Fruit fly (Drosophila melanogaster): ENCODE results near the gene Or85e.

Gene Or85e

dm6 chr3R:8668024-8668856 lies 32.6 kb upstream of the Or85e start:
- no peak for TF ChIP-seq CG17806 (tag; optimal IDR thresholded peaks at IDR 0.05)
- no peak for TF ChIP-seq CG9948 (tag; optimal IDR thresholded peaks at IDR 0.05)
- 0 out of 2 replicates have a peak, but pooled peaks have one; percentile 3 for TF ChIP-seq Ets98B (GFP tag; IDR thresholded peaks at IDR 0.05)
- TF ChIP-seq fd96Ca (GFP tag; IDR thresholded peaks at IDR 0.05), result no peak
- peak; percentile 28 for TF ChIP-seq EcR (GFP tag; optimal IDR thresholded peaks at IDR 0.05)

DNA sequence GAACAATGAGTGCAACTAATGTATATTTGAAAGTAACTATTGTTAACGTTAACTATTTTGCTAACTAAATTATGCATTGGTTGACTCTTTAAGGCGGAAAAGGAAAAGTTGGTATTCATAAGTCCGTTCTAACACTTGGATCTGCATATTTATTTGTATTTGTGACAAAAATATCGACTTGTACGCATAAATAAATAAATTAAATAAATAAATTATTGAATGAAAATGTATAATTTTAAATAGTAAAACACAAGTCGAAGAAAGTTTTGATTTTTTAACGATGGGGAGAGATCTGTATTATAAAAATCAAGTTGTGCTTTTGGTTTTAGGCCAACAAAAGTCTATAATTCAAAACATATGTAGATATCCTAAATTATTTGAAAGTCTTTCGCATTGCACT lies 31.9 kb upstream of the Or85e start, which contains the start of gene CG8036:
TSS of gene CG8036 (plus strand) at position 301 of the 400 bp plus-strand sequence.
- TF ChIP-seq CG14655 (GFP tag; optimal IDR thresholded peaks at IDR 0.05) (no peak), Pif1B (GFP tag; optimal IDR thresholded peaks at IDR 0.05) (no peak), rn (GFP tag; IDR thresholded peaks at IDR 0.05) (no peak), CG15710 (tag; optimal IDR thresholded peaks at IDR 0.05) (no peak), CG8301 (tag; optimal IDR thresholded peaks at IDR 0.05) (no peak), CG32121 (GFP tag; IDR thresholded peaks at IDR 0.05) (no peak), fd96Ca (GFP tag; IDR thresholded peaks at IDR 0.05) (no peak), Pif1A (GFP tag; optimal IDR thresholded peaks at IDR 0.05) (no peak), CG4496 (GFP tag; IDR thresholded peaks at IDR 0.05) (no peak), CG12605 (GFP tag; IDR thresholded peaks at IDR 0.05) (no peak)

DNA sequence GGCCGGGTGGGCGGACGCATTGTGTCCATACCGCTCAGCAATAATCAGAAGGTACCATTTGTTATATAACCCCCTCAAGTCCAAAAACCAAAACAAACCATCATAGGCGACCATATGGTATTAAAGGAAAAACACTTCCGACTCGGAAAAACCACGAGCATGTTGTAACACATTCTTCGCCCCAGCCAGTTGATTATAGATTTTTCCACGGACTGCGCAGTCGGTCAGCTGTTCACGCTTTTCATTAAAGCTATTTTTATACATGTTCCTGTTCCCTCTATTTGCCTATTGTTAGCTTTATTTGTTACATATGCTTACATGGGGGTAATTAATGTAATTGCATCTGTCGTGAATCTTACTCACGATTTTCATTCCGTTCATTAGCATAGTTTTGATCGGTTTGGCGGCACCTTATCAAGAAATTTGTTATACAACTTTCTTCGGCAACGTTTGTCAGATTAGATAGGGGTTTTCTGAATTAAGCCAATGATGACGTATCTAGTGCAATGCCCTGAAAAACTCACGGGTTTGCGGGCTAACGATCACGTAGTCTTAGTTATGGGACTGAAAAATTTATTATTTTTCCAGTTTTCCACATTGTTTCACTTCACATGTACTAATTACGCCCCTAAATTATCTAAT lies 29.1 kb upstream of the Or85e start:
- TF ChIP-seq CG14655 (GFP tag; optimal IDR thresholded peaks at IDR 0.05) (no peak), CG10348 (GFP tag; IDR thresholded peaks at IDR 0.05) (no peak), CG12605 (GFP tag; IDR thresholded peaks at IDR 0.05) (no peak), fd96Ca (GFP tag; IDR thresholded peaks at IDR 0.05) (no peak), CG8159 (tag; optimal IDR thresholded peaks at IDR 0.05) (no peak), CG9948 (tag; optimal IDR thresholded peaks at IDR 0.05) (no peak), CG32121 (GFP tag; IDR thresholded peaks at IDR 0.05) (no peak), Pif1A (GFP tag; optimal IDR thresholded peaks at IDR 0.05) (no peak), Pif1B (GFP tag; optimal IDR thresholded peaks at IDR 0.05) (no peak), D1 (tag; optimal IDR thresholded peaks at IDR 0.05) (no peak), CG13204 (GFP tag; optimal IDR thresholded peaks at IDR 0.05) (no peak), CG8301 (tag; optimal IDR thresholded peaks at IDR 0.05) (no peak), rn (GFP tag; IDR thresholded peaks at IDR 0.05) (no peak), CG4496 (GFP tag; IDR thresholded peaks at IDR 0.05) (no peak), CG34367 (tag; optimal IDR thresholded peaks at IDR 0.05) (no peak), gl (tag; optimal IDR thresholded peaks at IDR 0.05) (no peak), EcR (GFP tag; optimal IDR thresholded peaks at IDR 0.05) (no peak)

- TF ChIP-seq Ets98B (GFP tag; IDR thresholded peaks at IDR 0.05) (no peak), CG14655 (GFP tag; optimal IDR thresholded peaks at IDR 0.05) (peak; percentile 5), CG17806 (tag; optimal IDR thresholded peaks at IDR 0.05) (no peak), EcR (GFP tag; optimal IDR thresholded peaks at IDR 0.05) (no peak), CG12605 (GFP tag; IDR thresholded peaks at IDR 0.05) (no peak), fd96Ca (GFP tag; IDR thresholded peaks at IDR 0.05) (peak; percentile 34; the same call in 1 of the 3 replicates), rn (GFP tag; IDR thresholded peaks at IDR 0.05) (no peak), CG15710 (tag; optimal IDR thresholded peaks at IDR 0.05) (peak; percentile 27), CG8159 (tag; optimal IDR thresholded peaks at IDR 0.05) (no peak), CG13204 (GFP tag; optimal IDR thresholded peaks at IDR 0.05) (no peak), gl (tag; optimal IDR thresholded peaks at IDR 0.05) (no peak), Snoo (tag; optimal IDR thresholded peaks at IDR 0.05) (no peak)
Observed at dm6 chr3R:8663668-8664283, 28.1 kb upstream of the Or85e start, which contains the start of gene CG8032. TSS of gene CG8032 (plus strand) at chr3R:8664115.

DNA sequence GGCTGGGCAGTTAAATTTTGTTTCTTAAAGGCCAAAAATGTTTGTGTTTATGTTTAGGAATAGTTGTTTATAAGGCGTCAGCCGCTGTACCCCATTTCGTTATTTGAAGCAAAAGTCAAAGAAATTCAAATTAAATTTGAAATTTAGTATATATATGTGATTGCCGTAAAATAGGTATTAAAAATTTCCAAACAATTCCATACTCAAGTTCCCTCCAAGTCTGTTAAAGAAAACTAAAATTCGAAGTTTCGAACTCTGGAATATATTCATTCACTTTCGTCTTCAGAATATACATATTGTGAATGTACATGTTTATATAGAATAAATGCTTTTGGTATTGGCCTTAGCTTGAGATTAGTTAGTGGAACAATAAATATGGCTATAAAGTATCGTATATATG lies 25.0 kb upstream of the Or85e start, which contains the start of gene bel:
TSS of gene bel (minus strand) at position 101 of the 400 bp plus-strand sequence.
- no peak for TF ChIP-seq CG9948 (tag; optimal IDR thresholded peaks at IDR 0.05)
- no peak for TF ChIP-seq CG14655 (GFP tag; optimal IDR thresholded peaks at IDR 0.05)
- no peak for TF ChIP-seq rn (GFP tag; IDR thresholded peaks at IDR 0.05)
- no peak for TF ChIP-seq CG12605 (GFP tag; IDR thresholded peaks at IDR 0.05)
- TF ChIP-seq D1 (tag; optimal IDR thresholded peaks at IDR 0.05), result no peak
- TF ChIP-seq Ets98B (GFP tag; IDR thresholded peaks at IDR 0.05), result no peak

- TF ChIP-seq CG32121 (GFP tag; IDR thresholded peaks at IDR 0.05), result peak; percentile 8; the same call in 1 of the 2 replicates
- no peak for TF ChIP-seq D1 (tag; optimal IDR thresholded peaks at IDR 0.05)
- no peak for TF ChIP-seq EcR (GFP tag; optimal IDR thresholded peaks at IDR 0.05)
- no peak for TF ChIP-seq CG15710 (tag; optimal IDR thresholded peaks at IDR 0.05)
- no peak for TF ChIP-seq Pif1B (GFP tag; optimal IDR thresholded peaks at IDR 0.05)
- no peak for TF ChIP-seq CG8159 (tag; optimal IDR thresholded peaks at IDR 0.05)
- peak; percentile 32 for TF ChIP-seq Ets98B (GFP tag; IDR thresholded peaks at IDR 0.05)
- no peak for TF ChIP-seq Snoo (tag; optimal IDR thresholded peaks at IDR 0.05)
- no peak for TF ChIP-seq rn (GFP tag; IDR thresholded peaks at IDR 0.05)
- TF ChIP-seq CG4496 (GFP tag; IDR thresholded peaks at IDR 0.05), result peak; percentile 66; the same call in 2 of the 3 replicates
- TF ChIP-seq CG34367 (tag; optimal IDR thresholded peaks at IDR 0.05), result peak; percentile 4
Observed at dm6 chr3R:8659907-8660660, 24.4 kb upstream of the Or85e start.
